Worm (Caenorhabditis elegans) whole organism, late embryonic: ENCODE measurements around the gene nhr-14.

ENCODE experiments used
- T23F11.4 ChIP-seq: fragments of 200-800 bp; sonication (Bioruptor generic); optimal IDR thresholded peaks from 2 replicates; lab custom pipeline; 2018; ENCODE audit warnings: mild to moderate bottlenecking, missing genetic modification characterization, missing compliant biosample characterization
- Y22D7AL.16 ChIP-seq: sonication (generic microtip); optimal IDR thresholded peaks from 2 replicates; lab custom pipeline; 2016; ENCODE audit warnings: missing genetic modification characterization, missing compliant biosample characterization
- ahr-1 ChIP-seq: sonication (generic microtip); optimal IDR thresholded peaks from 2 replicates; lab custom pipeline; 2016; ENCODE audit warnings: missing genetic modification characterization, missing compliant biosample characterization
- ama-1 ChIP-seq: fragments of 150-350 bp; optimal IDR thresholded peaks from 2 replicates; lab custom pipeline; 2014
- nhr-11 ChIP-seq: fragments of 150-350 bp; optimal IDR thresholded peaks from 2 replicates; lab custom pipeline; 2014; ENCODE audit warnings: missing biosample characterization, missing genetic modification characterization

DNA sequence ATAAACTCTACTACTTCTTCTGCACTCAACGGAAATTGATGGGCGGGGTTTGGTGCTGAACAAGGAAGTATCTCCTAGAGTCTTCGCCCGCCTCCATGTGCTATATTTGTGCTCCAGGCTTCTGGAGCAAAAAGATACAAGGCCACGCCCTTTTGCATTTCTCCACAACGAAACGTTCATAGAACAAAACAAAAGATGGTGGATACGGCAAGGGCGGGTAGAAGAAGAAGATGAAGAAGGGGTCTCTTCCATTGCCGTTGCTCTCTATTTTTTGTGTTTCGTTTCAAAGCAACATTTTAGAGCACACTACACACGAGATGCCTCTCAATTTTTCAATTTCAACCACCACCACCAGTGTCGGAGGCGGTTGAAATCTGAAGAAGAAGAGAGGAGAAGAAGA lies 330 bp upstream of the nhr-14 start:
- TF ChIP-seq nhr-11 (tag; lab: Kevin White, UChicago) (no peak), ama-1 (no peak), T23F11.4 (GFP tag; lab: Kevin White, UChicago) (no peak), Y22D7AL.16 (tag; lab: Kevin White, UChicago) (no peak), ahr-1 (tag; lab: Kevin White, UChicago) (no peak)
